Fruit fly (Drosophila melanogaster): Measurements from ENCODE around the gene Ugt35B1.

- no peak for TF ChIP-seq pan (optimal IDR thresholded peaks at IDR 0.05)
- TF ChIP-seq EcR (GFP tag; optimal IDR thresholded peaks at IDR 0.05), result no peak
Measured at dm6 chr3R:11126383-11126782, 43.7 kb downstream of the Ugt35B1 start.

Measured in whole organism.